Fruit fly (Drosophila melanogaster) whole organism, embryonic: ENCODE results near the gene Pp1-87B.

Source experiments
- Atf6 ChIP-seq: fragments of 200-800 bp; sonication (Bioruptor generic); IDR thresholded peaks from 2 replicates; pipeline ENCODE4 v1.3.6; 2022; ENCODE audit warnings: missing biosample characterization, missing genetic modification characterization
- BtbVII ChIP-seq: fragments of 200-800 bp; sonication (Bioruptor generic); optimal IDR thresholded peaks from 3 replicates; lab custom pipeline; 2017; ENCODE audit warnings: missing biosample characterization, mild to moderate bottlenecking, missing genetic modification characterization
- CG11093 ChIP-seq: fragments of 200-800 bp; sonication (Bioruptor generic); IDR thresholded peaks from 3 replicates; pipeline ENCODE4 v1.3.6; 2022; ENCODE audit warnings: missing biosample characterization, missing genetic modification characterization
- CG11723 ChIP-seq: fragments of 200-800 bp; sonication (Bioruptor generic); optimal IDR thresholded peaks from 2 replicates; lab custom pipeline; 2017; ENCODE audit warnings: missing biosample characterization, mild to moderate bottlenecking, missing genetic modification characterization
- CG14965 ChIP-seq: fragments of 200-800 bp; sonication (Bioruptor generic); optimal IDR thresholded peaks from 2 replicates; lab custom pipeline; 2016; ENCODE audit warnings: missing biosample characterization, missing genetic modification characterization, borderline replicate concordance
- CG16813 ChIP-seq: fragments of 200-800 bp; sonication (Bioruptor generic); IDR thresholded peaks from 3 replicates; pipeline ENCODE4 v1.3.6; 2022; ENCODE audit warnings: missing biosample characterization, missing genetic modification characterization; ENCODE audit not compliant: partially characterized antibody
- CG18011 ChIP-seq: fragments of 200-800 bp; sonication (Bioruptor generic); optimal IDR thresholded peaks from 2 replicates; lab custom pipeline; 2017; ENCODE audit warnings: missing biosample characterization, missing genetic modification characterization, mild to moderate bottlenecking, moderate library complexity, missing genotype
- CG18619 ChIP-seq: fragments of 200-800 bp; sonication (Bioruptor generic); optimal IDR thresholded peaks from 3 replicates; lab custom pipeline; 2017; ENCODE audit warnings: missing biosample characterization, mild to moderate bottlenecking, missing genetic modification characterization
- CG31365 ChIP-seq: fragments of 200-800 bp; sonication (Bioruptor generic); optimal IDR thresholded peaks from 2 replicates; lab custom pipeline; 2018; ENCODE audit warnings: missing biosample characterization, mild to moderate bottlenecking, missing genetic modification characterization
- CG31388 ChIP-seq: fragments of 200-800 bp; sonication (Bioruptor generic); optimal IDR thresholded peaks from 2 replicates; lab custom pipeline; 2016; ENCODE audit warnings: missing biosample characterization, missing genetic modification characterization
- CG3407 ChIP-seq: fragments of 200-800 bp; sonication (Bioruptor generic); optimal IDR thresholded peaks from 2 replicates; lab custom pipeline; 2018; ENCODE audit warnings: missing biosample characterization, mild to moderate bottlenecking, missing genetic modification characterization
- CG34422 ChIP-seq: fragments of 200-800 bp; sonication (Bioruptor generic); IDR thresholded peaks from 3 replicates; pipeline ENCODE4 v1.3.6; 2022; ENCODE audit warnings: missing biosample characterization, missing genetic modification characterization
- CG6683 ChIP-seq: fragments of 200-800 bp; sonication (Bioruptor generic); optimal IDR thresholded peaks from 2 replicates; lab custom pipeline; 2017; ENCODE audit warnings: missing biosample characterization, mild to moderate bottlenecking, missing genetic modification characterization, missing genetic modification reagents
- CG8290 ChIP-seq, 3 experiments: fragments of 200-800 bp; sonication (Bioruptor generic); optimal IDR thresholded peaks; 2 replicates each; lab custom pipeline; 2016 to 2019; ENCODE audit warnings: missing biosample characterization in 3 of 3, missing genetic modification characterization in 3 of 3, mild to moderate bottlenecking in 2 of 3, moderate library complexity in 1 of 3
- CG8359 ChIP-seq: fragments of 200-800 bp; sonication (Bioruptor generic); optimal IDR thresholded peaks from 2 replicates; lab custom pipeline; 2017; ENCODE audit warnings: missing biosample characterization, mild to moderate bottlenecking, missing genetic modification characterization, borderline replicate concordance
- CG9797 ChIP-seq: fragments of 200-800 bp; sonication (Bioruptor generic); optimal IDR thresholded peaks from 3 replicates; lab custom pipeline; 2018; ENCODE audit warnings: missing biosample characterization, mild to moderate bottlenecking, missing genetic modification characterization
- CG9876 ChIP-seq: fragments of 200-800 bp; sonication (Bioruptor generic); optimal IDR thresholded peaks from 2 replicates; lab custom pipeline; 2016; ENCODE audit warnings: missing biosample characterization, missing genetic modification characterization
- CG9932 ChIP-seq: fragments of 200-800 bp; sonication (Bioruptor generic); IDR thresholded peaks from 2 replicates; pipeline ENCODE4 v1.3.6; 2022; ENCODE audit warnings: missing biosample characterization, missing genetic modification characterization
- D19B ChIP-seq: fragments of 200-800 bp; sonication (Bioruptor generic); optimal IDR thresholded peaks from 2 replicates; lab custom pipeline; 2017; ENCODE audit warnings: missing biosample characterization, mild to moderate bottlenecking, missing genetic modification characterization
- Dip2 ChIP-seq: fragments of 200-800 bp; sonication (Bioruptor generic); IDR thresholded peaks from 2 replicates; pipeline ENCODE4 v1.3.6; 2022; ENCODE audit warnings: missing biosample characterization, missing genetic modification characterization
- Doc2 ChIP-seq: fragments of 200-800 bp; sonication (Bioruptor generic); IDR thresholded peaks from 2 replicates; pipeline ENCODE4 v1.3.6; 2022; ENCODE audit warnings: missing biosample characterization, missing genetic modification characterization
- E2f2 ChIP-seq: fragments of 200-800 bp; sonication (Bioruptor generic); IDR thresholded peaks from 2 replicates; pipeline ENCODE4 v1.3.6; 2022; ENCODE audit warnings: missing biosample characterization, missing genetic modification characterization
- Gsc ChIP-seq: fragments of 200-800 bp; sonication (Bioruptor generic); IDR thresholded peaks from 2 replicates; pipeline ENCODE4 v1.3.6; 2022; ENCODE audit warnings: missing biosample characterization, missing genetic modification characterization
- H15 ChIP-seq: fragments of 200-800 bp; sonication (Bioruptor generic); IDR thresholded peaks from 3 replicates; pipeline ENCODE4 v1.3.6; 2022; ENCODE audit warnings: missing biosample characterization, missing genetic modification characterization
- Kr ChIP-seq: fragments of 200-800 bp; sonication (Bioruptor generic); optimal IDR thresholded peaks from 2 replicates; lab custom pipeline; 2017; ENCODE audit warnings: missing biosample characterization, mild to moderate bottlenecking, missing genetic modification characterization
- NK7.1 ChIP-seq: fragments of 200-800 bp; sonication (Bioruptor generic); optimal IDR thresholded peaks from 3 replicates; lab custom pipeline; 2016; ENCODE audit warnings: missing biosample characterization, missing genetic modification characterization
- NfI ChIP-seq: fragments of 200-800 bp; sonication (Bioruptor generic); optimal IDR thresholded peaks from 3 replicates; lab custom pipeline; 2018; ENCODE audit warnings: missing biosample characterization, mild to moderate bottlenecking, missing genetic modification characterization, moderate library complexity
- Scr ChIP-seq: fragments of 200-800 bp; sonication (Bioruptor generic); IDR thresholded peaks from 2 replicates; pipeline ENCODE4 v1.3.6; 2022; ENCODE audit warnings: missing biosample characterization, missing genetic modification characterization; ENCODE audit not compliant: partially characterized antibody
- YL-1 ChIP-seq: fragments of 200-800 bp; sonication (Bioruptor generic); optimal IDR thresholded peaks from 3 replicates; lab custom pipeline; 2017; ENCODE audit warnings: missing biosample characterization, mild to moderate bottlenecking, missing genetic modification characterization
- br ChIP-seq: fragments of >200 bp; optimal IDR thresholded peaks from 2 replicates; lab custom pipeline; 2017
- croc ChIP-seq: fragments of 200-800 bp; sonication (Bioruptor generic); conservative IDR thresholded peaks from 3 replicates; pipeline ENCODE4 v1.3.6; 2022; ENCODE audit warnings: missing biosample characterization, missing genetic modification characterization
- dan ChIP-seq: fragments of 200-800 bp; sonication (Bioruptor generic); IDR thresholded peaks from 2 replicates; pipeline ENCODE4 v1.3.6; 2022; ENCODE audit warnings: missing biosample characterization, missing genetic modification characterization
- dati ChIP-seq: fragments of 200-800 bp; sonication (Bioruptor generic); IDR thresholded peaks from 2 replicates; pipeline ENCODE4 v1.3.6; 2022; ENCODE audit warnings: missing biosample characterization, missing genetic modification characterization
- dysf ChIP-seq: fragments of 200-800 bp; sonication (Bioruptor generic); IDR thresholded peaks from 3 replicates; pipeline ENCODE4 v1.3.6; 2022; ENCODE audit warnings: missing biosample characterization, missing genetic modification characterization
- exex ChIP-seq: fragments of 200-800 bp; sonication (Bioruptor generic); optimal IDR thresholded peaks from 4 replicates; lab custom pipeline; 2018; ENCODE audit warnings: missing biosample characterization, mild to moderate bottlenecking, missing genetic modification characterization, moderate library complexity
- fd64A ChIP-seq: fragments of 200-800 bp; sonication (Bioruptor generic); optimal IDR thresholded peaks from 3 replicates; lab custom pipeline; 2018; ENCODE audit warnings: missing biosample characterization, mild to moderate bottlenecking, missing genetic modification characterization
- jumu ChIP-seq: fragments of 200-800 bp; sonication (Bioruptor generic); optimal IDR thresholded peaks from 3 replicates; lab custom pipeline; 2016; ENCODE audit warnings: missing biosample characterization, missing genetic modification characterization
- lbe ChIP-seq: fragments of 200-800 bp; sonication (Bioruptor generic); optimal IDR thresholded peaks from 2 replicates; lab custom pipeline; 2016; ENCODE audit warnings: missing biosample characterization, mild to moderate bottlenecking, missing genetic modification characterization
- lilli ChIP-seq: fragments of 200-800 bp; sonication (Bioruptor generic); optimal IDR thresholded peaks from 3 replicates; lab custom pipeline; 2016; ENCODE audit warnings: missing biosample characterization, missing genetic modification characterization
- oc ChIP-seq: fragments of 200-800 bp; sonication (Bioruptor generic); optimal IDR thresholded peaks from 2 replicates; lab custom pipeline; 2018; ENCODE audit warnings: missing biosample characterization, mild to moderate bottlenecking, missing genetic modification characterization, moderate library complexity
- run ChIP-seq: fragments of 200-800 bp; sonication (Bioruptor generic); optimal IDR thresholded peaks from 3 replicates; lab custom pipeline; 2018; ENCODE audit warnings: missing biosample characterization, mild to moderate bottlenecking, missing genetic modification characterization
- sens ChIP-seq: fragments of 200-800 bp; sonication (Bioruptor generic); peaks from one replicate; lab custom pipeline; 2016; ENCODE audit warnings: missing biosample characterization, missing genetic modification characterization
- tgo ChIP-seq: fragments of 200-800 bp; sonication (Bioruptor generic); IDR thresholded peaks from 3 replicates; pipeline ENCODE4 v1.3.6; 2022; ENCODE audit warnings: missing biosample characterization, missing genetic modification characterization
- tin ChIP-seq: fragments of 200-800 bp; sonication (Bioruptor generic); optimal IDR thresholded peaks from 3 replicates; lab custom pipeline; 2016; ENCODE audit warnings: missing biosample characterization, missing genetic modification characterization
- tll ChIP-seq, 2 experiments: fragments of 200-800 bp in 1 of 2; fragments of >200 bp in 1 of 2; sonication (Bioruptor generic) in 1 of 2; optimal IDR thresholded peaks; 2 replicates each; lab custom pipeline; 2017 to 2019; ENCODE audit warnings: missing biosample characterization in 2 of 2, missing genetic modification characterization in 2 of 2, mild to moderate bottlenecking in 1 of 2, moderate library complexity in 1 of 2
- vnd ChIP-seq: fragments of 200-800 bp; sonication (Bioruptor generic); IDR thresholded peaks from 3 replicates; pipeline ENCODE4 v1.3.6; 2022; ENCODE audit warnings: missing biosample characterization, missing genetic modification characterization; ENCODE audit not compliant: partially characterized antibody
- wor ChIP-seq: fragments of 200-800 bp; sonication (Bioruptor generic); IDR thresholded peaks from 2 replicates; pipeline ENCODE4 v1.3.6; 2022; ENCODE audit warnings: missing biosample characterization, missing genetic modification characterization

Gene Pp1-87B

dm6 chr3R:12439401-12440143 lies 13.9 kb upstream of the Pp1-87B start, which contains the start of gene Desat1 (continued):
- TF ChIP-seq CG11093 (no peak), CG9876 (no peak), CG8290 (GFP tag; optimal IDR thresholded peaks at IDR 0.05; lab: Kevin White, UChicago) (peak; percentile 26), CG8290 (tag; optimal IDR thresholded peaks at IDR 0.05; lab: Kevin White, UChicago) (peak in 1 of 2 experiments; percentile 18), CG34422 (no peak), CG14965 (GFP tag; lab: Kevin White, UChicago) (no peak), dati (GFP tag; lab: Robert Waterston, UW) (no peak), wor (no peak), Atf6 (GFP tag; lab: Robert Waterston, UW) (no peak), oc (tag; lab: Kevin White, UChicago) (no peak), sens (peak; percentile 69), dan (GFP tag; lab: Robert Waterston, UW) (no peak), jumu (no peak), NK7.1 (GFP tag; lab: Kevin White, UChicago) (no peak), lilli (GFP tag; lab: Kevin White, UChicago) (no peak), run (tag; lab: Kevin White, UChicago) (no peak), tin (GFP tag; lab: Kevin White, UChicago) (no peak), CG31365 (no peak), CG3407 (GFP tag; lab: Kevin White, UChicago) (no peak), Scr (GFP tag; lab: Robert Waterston, UW) (peak; percentile 91), CG16813 (GFP tag; lab: Robert Waterston, UW) (peak; percentile 90), BtbVII (GFP tag; lab: Kevin White, UChicago) (peak; percentile 46), br (no peak), tll (GFP tag; optimal IDR thresholded peaks at IDR 0.05; lab: Kevin White, UChicago) (no peak), CG9797 (GFP tag; lab: Kevin White, UChicago) (no peak), CG18011 (no peak), vnd (GFP tag; lab: Robert Waterston, UW) (peak; percentile 90), H15 (GFP tag; lab: Robert Waterston, UW) (no peak), Dip2 (GFP tag; lab: Robert Waterston, UW) (no peak), CG8359 (GFP tag; lab: Kevin White, UChicago) (no peak), Gsc (GFP tag; lab: Robert Waterston, UW) (no peak), CG18619 (no peak), fd64A (no peak), Doc2 (no peak), NfI (GFP tag; lab: Kevin White, UChicago) (no peak), lbe (peak; percentile 50), croc (GFP tag; lab: Robert Waterston, UW) (no peak), Kr (peak; percentile 98), E2f2 (GFP tag; lab: Robert Waterston, UW) (peak; percentile 49; the same call in 1 of the 2 replicates), exex (tag; lab: Kevin White, UChicago) (peak; percentile 82), CG31388 (GFP tag; lab: Kevin White, UChicago) (no peak), YL-1 (GFP tag; lab: Kevin White, UChicago) (peak; percentile 55), CG9932 (GFP tag; lab: Robert Waterston, UW) (peak; percentile 20; the same call in 1 of the 2 replicates), tgo (GFP tag; lab: Robert Waterston, UW) (no peak), dysf (GFP tag; lab: Robert Waterston, UW) (no peak), CG11723 (GFP tag; lab: Kevin White, UChicago) (no peak), CG6683 (GFP tag; lab: Kevin White, UChicago) (no peak), D19B (GFP tag; lab: Kevin White, UChicago) (no peak)
